Worm (Caenorhabditis elegans) whole organism, late embryonic: ENCODE results near the gene mrps-18A.

Source experiments
- eyg-1 ChIP-seq: sonication (generic microtip); optimal IDR thresholded peaks from 2 replicates; lab custom pipeline; 2016; ENCODE audit warnings: missing genotype, missing genetic modification characterization, missing compliant biosample characterization
- fkh-10 ChIP-seq: fragments of 150-350 bp; optimal IDR thresholded peaks from 2 replicates; lab custom pipeline; 2014; ENCODE audit warnings: missing biosample characterization, missing genetic modification reagents, missing genetic modification characterization
- gmeb-2 ChIP-seq: sonication (generic microtip); optimal IDR thresholded peaks from 2 replicates; lab custom pipeline; 2016; ENCODE audit warnings: missing genetic modification characterization, inconsistent platforms, missing compliant biosample characterization
- nhr-11 ChIP-seq: fragments of 150-350 bp; optimal IDR thresholded peaks from 2 replicates; lab custom pipeline; 2014; ENCODE audit warnings: missing biosample characterization, missing genetic modification characterization
- ref-2 ChIP-seq: sonication (generic microtip); optimal IDR thresholded peaks from 2 replicates; lab custom pipeline; 2016; ENCODE audit warnings: missing genetic modification characterization, missing compliant biosample characterization

DNA sequence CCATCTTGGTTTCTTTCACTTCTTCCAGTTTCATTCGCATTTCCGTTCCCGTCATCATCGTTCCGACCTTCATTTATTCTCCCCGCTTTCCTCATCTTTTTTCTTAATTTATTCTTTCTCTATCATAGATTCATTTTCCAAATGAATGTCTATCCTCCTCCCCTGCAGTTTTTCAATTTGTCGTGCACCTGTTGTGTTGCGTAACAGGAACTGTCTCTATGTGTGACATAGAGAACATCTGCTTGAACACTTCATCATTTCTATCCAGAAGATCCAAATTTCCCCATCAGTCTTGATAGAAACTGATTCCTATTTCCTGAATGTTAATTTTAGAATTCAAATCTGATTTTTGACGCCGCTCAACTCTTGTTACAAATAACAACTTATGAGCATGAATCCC is 48.2 kb downstream of the mrps-18A start:
- TF ChIP-seq eyg-1 (tag; lab: Kevin White, UChicago) (no peak), fkh-10 (GFP tag; lab: Kevin White, UChicago) (no peak), ref-2 (tag; lab: Kevin White, UChicago) (no peak), nhr-11 (tag; lab: Kevin White, UChicago) (no peak), gmeb-2 (no peak)
